Fruit fly (Drosophila melanogaster) Kc167 (cell line): ENCODE results near the gene Ntl.

Experiments
- Sin3A ChIP-seq: fragments of >200 bp; optimal IDR thresholded peaks from 2 replicates; lab custom pipeline; 2018; ENCODE audit warnings: missing external identifiers
- h ChIP-seq: fragments of >200 bp; optimal IDR thresholded peaks from 3 replicates; lab custom pipeline; 2018; ENCODE audit warnings: missing external identifiers
- ttk ChIP-seq: sonication (Bioruptor generic); optimal IDR thresholded peaks from 2 replicates; lab custom pipeline; 2017; ENCODE audit warnings: missing external identifiers

DNA sequence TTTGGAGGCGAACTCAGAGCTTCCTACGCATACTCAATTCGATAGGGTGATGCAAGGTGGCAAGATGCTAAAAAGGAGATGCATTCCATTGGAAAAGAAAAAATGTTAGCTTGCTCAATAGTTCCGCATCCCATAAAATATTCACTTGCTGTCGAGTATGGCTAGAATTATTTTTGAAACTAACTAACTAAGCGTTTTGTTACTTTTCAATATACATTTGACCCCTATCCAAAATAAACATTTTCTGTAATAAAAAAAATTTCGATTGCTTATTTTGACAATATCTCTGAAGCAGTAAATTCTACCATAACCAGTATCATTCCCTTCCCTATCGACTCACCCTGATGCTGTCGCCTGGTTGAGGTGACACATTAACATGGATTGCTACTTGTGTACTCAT lies 7.1 kb upstream of the Ntl start:
- TF ChIP-seq ttk (lab: Kevin White, UChicago), result no peak
- TF ChIP-seq Sin3A (lab: Kevin White, UChicago), result no peak
- TF ChIP-seq h (lab: Kevin White, UChicago), result no peak
